Worm (Caenorhabditis elegans): ENCODE results near the gene srv-1.

Gene srv-1

ce11 chrIII:6887574-6887973 is 37.4 kb downstream of the srv-1 start (continued):
- peak in 1 of 3 experiments; percentile 60 for TF ChIP-seq lin-35 (GFP tag; optimal IDR thresholded peaks at IDR 0.05)
- TF ChIP-seq pbrm-1 (GFP tag; IDR thresholded peaks at IDR 0.05), result peak; percentile 85
- no peak for TF ChIP-seq ama-1 (optimal IDR thresholded peaks at IDR 0.05)
- peak in 1 of 2 experiments; percentile 89 for TF ChIP-seq ama-1 (GFP tag; optimal IDR thresholded peaks at IDR 0.05)
- TF ChIP-seq rpc-1 (optimal IDR thresholded peaks at IDR 0.05), result peak; percentile 86
- peak; percentile 93 for TF ChIP-seq rpc-1 (tag; optimal IDR thresholded peaks at IDR 0.05)
- TF ChIP-seq C17E4.6 (GFP tag; IDR thresholded peaks at IDR 0.05), result no peak
- no peak for TF ChIP-seq bed-1 (GFP tag; IDR thresholded peaks at IDR 0.05)
- no peak for TF ChIP-seq B0035.1 (tag; optimal IDR thresholded peaks at IDR 0.05)
- TF ChIP-seq attf-3 (GFP tag; conservative IDR thresholded peaks at IDR 0.05), result peak; percentile 64
- TF ChIP-seq attf-5 (GFP tag; optimal IDR thresholded peaks at IDR 0.05), result peak; percentile 67
- 0 out of 2 replicates have a peak, but pooled peaks have one; percentile 38 for TF ChIP-seq Y67H2A.10 (GFP tag; conservative IDR thresholded peaks at IDR 0.05)
- TF ChIP-seq rcor-1 (GFP tag; IDR thresholded peaks at IDR 0.05), result peak; percentile 76
- peak; percentile 62 for TF ChIP-seq mes-4 (tag; optimal IDR thresholded peaks at IDR 0.05)
- peak; percentile 41 for TF ChIP-seq ztf-26 (tag; optimal IDR thresholded peaks at IDR 0.05)
- TF ChIP-seq snpc-1.3 (tag; optimal IDR thresholded peaks at IDR 0.05; ENCODE audit: insufficient read depth), result peak; percentile 54
- TF ChIP-seq repo-1 (tag; optimal IDR thresholded peaks at IDR 0.05), result peak; percentile 54
- peak; percentile 32; the same call in 1 of the 2 replicates for TF ChIP-seq egrh-3 (GFP tag; IDR thresholded peaks at IDR 0.05)
- peak; percentile 37; the same call in 1 of the 2 replicates for TF ChIP-seq F33H1.4 (GFP tag; IDR thresholded peaks at IDR 0.05)
- peak; percentile 96 for TF ChIP-seq lin-26 (GFP tag; IDR thresholded peaks at IDR 0.05)
- TF ChIP-seq hsf-1 (GFP tag; IDR thresholded peaks at IDR 0.05), result peak; percentile 64; the same call in 1 of the 2 replicates
- no peak for TF ChIP-seq F39B2.1 (GFP tag; IDR thresholded peaks at IDR 0.05)
- 0 out of 2 replicates have a peak, but pooled peaks have one; percentile 63 for TF ChIP-seq Y95B8A.8 (GFP tag; IDR thresholded peaks at IDR 0.05)
- no peak for TF ChIP-seq F55B11.4 (tag; optimal IDR thresholded peaks at IDR 0.05; ENCODE audit: borderline replicate concordance, insufficient read depth)
- peak; percentile 66 for TF ChIP-seq F52B5.7 (tag; optimal IDR thresholded peaks at IDR 0.05)
- no peak; the same call in 1 of the 2 replicates for TF ChIP-seq mcd-1 (GFP tag; IDR thresholded peaks at IDR 0.05)
- TF ChIP-seq cebp-1 (GFP tag; IDR thresholded peaks at IDR 0.05), result no peak
- no peak for TF ChIP-seq cebp-1 (tag; optimal IDR thresholded peaks at IDR 0.05)
- peak; percentile 95 for TF ChIP-seq B0261.1 (tag; optimal IDR thresholded peaks at IDR 0.05)
- no peak for TF ChIP-seq F22D6.2 (tag; optimal IDR thresholded peaks at IDR 0.05)
- peak; percentile 71; the same call in 1 of the 2 replicates for TF ChIP-seq let-526 (GFP tag; IDR thresholded peaks at IDR 0.05)
- TF ChIP-seq ztf-25 (GFP tag; IDR thresholded peaks at IDR 0.05), result peak; percentile 93
- no peak for TF ChIP-seq ceh-79 (tag; optimal IDR thresholded peaks at IDR 0.05)
- TF ChIP-seq F57A8.1 (GFP tag; optimal IDR thresholded peaks at IDR 0.05), result no peak
- no peak for TF ChIP-seq sptf-2 (GFP tag; optimal IDR thresholded peaks at IDR 0.05)
- peak; percentile 21 for TF ChIP-seq lin-40 (tag; optimal IDR thresholded peaks at IDR 0.05)
- peak; percentile 75 for TF ChIP-seq unc-130 (GFP tag; optimal IDR thresholded peaks at IDR 0.05)
- peak; percentile 46 for TF ChIP-seq tlf-1 (GFP tag; optimal IDR thresholded peaks at IDR 0.05)
- no peak for TF ChIP-seq mel-28 (tag; optimal IDR thresholded peaks at IDR 0.05; ENCODE audit: borderline replicate concordance)
- TF ChIP-seq B0336.3 (GFP tag; IDR thresholded peaks at IDR 0.05), result no peak
- peak; percentile 76 for TF ChIP-seq F49E8.2 (tag; optimal IDR thresholded peaks at IDR 0.05; ENCODE audit: insufficient read depth)
- TF ChIP-seq ccch-3 (GFP tag; optimal IDR thresholded peaks at IDR 0.05), result no peak
- no peak for TF ChIP-seq gei-17 (GFP tag; optimal IDR thresholded peaks at IDR 0.05)
- no peak for TF ChIP-seq B0019.2 (GFP tag; conservative IDR thresholded peaks at IDR 0.05)
- TF ChIP-seq hlh-26 (GFP tag; conservative IDR thresholded peaks at IDR 0.05), result no peak
- TF ChIP-seq T26A5.8 (tag; optimal IDR thresholded peaks at IDR 0.05), result no peak
- peak; percentile 85 for TF ChIP-seq D2030.7 (GFP tag; IDR thresholded peaks at IDR 0.05)
- TF ChIP-seq zfh-2 (GFP tag; conservative IDR thresholded peaks at IDR 0.05), result no peak
- TF ChIP-seq die-1 (tag; optimal IDR thresholded peaks at IDR 0.05), result peak; percentile 93
- TF ChIP-seq madf-10 (tag; optimal IDR thresholded peaks at IDR 0.05), result peak; percentile 57

Measured in whole organism, young adult.